Fruit fly (Drosophila melanogaster) whole organism, embryonic: ENCODE results near the gene CG13659.

Source experiments
- Aef1 ChIP-seq: fragments of 200-800 bp; sonication (Bioruptor generic); IDR thresholded peaks from 3 replicates; pipeline ENCODE4 v1.3.6; 2022; ENCODE audit warnings: missing biosample characterization, missing genetic modification characterization
- BEAF-32 ChIP-seq: fragments of 200-800 bp; sonication (Bioruptor generic); optimal IDR thresholded peaks from 3 replicates; lab custom pipeline; 2017; ENCODE audit warnings: missing biosample characterization, missing genetic modification characterization, mild to moderate bottlenecking, moderate library complexity, missing genetic modification reagents
- C15 ChIP-seq: fragments of 200-800 bp; sonication (Bioruptor generic); IDR thresholded peaks from 3 replicates; pipeline ENCODE4 v1.3.6; 2022; ENCODE audit warnings: missing biosample characterization, missing genetic modification characterization
- CG10462 ChIP-seq: fragments of 200-800 bp; sonication (Bioruptor generic); optimal IDR thresholded peaks from 2 replicates; lab custom pipeline; 2016; ENCODE audit warnings: missing biosample characterization, missing genetic modification characterization
- CG11247 ChIP-seq: fragments of 200-800 bp; sonication (Bioruptor generic); IDR thresholded peaks from 2 replicates; pipeline ENCODE4 v1.3.6; 2022; ENCODE audit warnings: missing biosample characterization, missing genetic modification characterization
- CG11560 ChIP-seq: fragments of 200-800 bp; sonication (Bioruptor generic); IDR thresholded peaks from 3 replicates; pipeline ENCODE4 v1.3.6; 2022; ENCODE audit warnings: missing biosample characterization, missing genetic modification characterization
- CG11696 ChIP-seq: fragments of 200-800 bp; sonication (Bioruptor generic); IDR thresholded peaks from 2 replicates; pipeline ENCODE4 v1.3.6; 2022; ENCODE audit warnings: missing biosample characterization, missing genetic modification characterization
- CG13775 ChIP-seq: fragments of 200-800 bp; sonication (Bioruptor generic); optimal IDR thresholded peaks from 3 replicates; lab custom pipeline; 2017; ENCODE audit warnings: missing biosample characterization, mild to moderate bottlenecking, missing genetic modification characterization
- CG1647 ChIP-seq: fragments of 200-800 bp; sonication (Bioruptor generic); optimal IDR thresholded peaks from 3 replicates; lab custom pipeline; 2016; ENCODE audit warnings: missing biosample characterization, missing genetic modification characterization
- CG17186 ChIP-seq: fragments of 200-800 bp; sonication (Bioruptor generic); optimal IDR thresholded peaks from 3 replicates; lab custom pipeline; 2017; ENCODE audit warnings: missing biosample characterization, missing genetic modification reagents, missing genetic modification characterization
- CG2120 ChIP-seq: fragments of 200-800 bp; sonication (Bioruptor generic); optimal IDR thresholded peaks from 3 replicates; lab custom pipeline; 2016; ENCODE audit warnings: missing biosample characterization, missing genetic modification characterization
- CG2199 ChIP-seq: fragments of 200-800 bp; sonication (Bioruptor generic); IDR thresholded peaks from 3 replicates; pipeline ENCODE4 v1.3.6; 2022; ENCODE audit warnings: missing biosample characterization, missing genetic modification characterization
- CG2712 ChIP-seq: fragments of 200-800 bp; optimal IDR thresholded peaks from 3 replicates; lab custom pipeline; 2019; ENCODE audit warnings: missing biosample characterization, mild to moderate bottlenecking, missing genetic modification characterization, moderate library complexity
- CG3281 ChIP-seq: fragments of 200-800 bp; sonication (Bioruptor generic); optimal IDR thresholded peaks from 3 replicates; lab custom pipeline; 2017; ENCODE audit warnings: missing biosample characterization, mild to moderate bottlenecking, missing genetic modification characterization
- CG4424 ChIP-seq: fragments of 200-800 bp; sonication (Bioruptor generic); optimal IDR thresholded peaks from 3 replicates; lab custom pipeline; 2016; ENCODE audit warnings: missing biosample characterization, missing genetic modification characterization
- CG4730 ChIP-seq: fragments of 200-800 bp; sonication (Bioruptor generic); IDR thresholded peaks from 2 replicates; pipeline ENCODE4 v1.3.6; 2022; ENCODE audit warnings: missing biosample characterization, missing genetic modification characterization
- CG5245 ChIP-seq: fragments of 200-800 bp; sonication (Bioruptor generic); optimal IDR thresholded peaks from 3 replicates; lab custom pipeline; 2016; ENCODE audit warnings: missing biosample characterization, missing genetic modification characterization
- CG7271 ChIP-seq: fragments of 200-800 bp; sonication (Bioruptor generic); optimal IDR thresholded peaks from 2 replicates; lab custom pipeline; 2018; ENCODE audit warnings: missing biosample characterization, mild to moderate bottlenecking, missing genetic modification characterization, moderate library complexity
- CG9437 ChIP-seq: fragments of 200-800 bp; sonication (Bioruptor generic); optimal IDR thresholded peaks from 2 replicates; lab custom pipeline; 2018; ENCODE audit warnings: missing biosample characterization, mild to moderate bottlenecking, missing genetic modification characterization
- Eip74EF ChIP-seq, 2 experiments: fragments of 200-800 bp in 1 of 2; fragments of >200 bp in 1 of 2; sonication (Bioruptor generic) in 1 of 2; optimal IDR thresholded peaks; 2 replicates each; lab custom pipeline; 2017 to 2019; ENCODE audit warnings: missing biosample characterization in 2 of 2, missing genetic modification characterization in 2 of 2, mild to moderate bottlenecking in 1 of 2, moderate library complexity in 1 of 2
- GATAe ChIP-seq: fragments of 200-800 bp; sonication (Bioruptor generic); conservative IDR thresholded peaks from 2 replicates; pipeline ENCODE4 v1.3.6; 2022; ENCODE audit warnings: missing biosample characterization, missing genetic modification characterization
- HLH4C ChIP-seq: fragments of 200-800 bp; sonication (Bioruptor generic); IDR thresholded peaks from 3 replicates; pipeline ENCODE4 v1.3.6; 2022; ENCODE audit warnings: missing biosample characterization, missing genetic modification characterization; ENCODE audit not compliant: partially characterized antibody
- Hmr ChIP-seq: fragments of 200-800 bp; sonication (Bioruptor generic); optimal IDR thresholded peaks from 3 replicates; lab custom pipeline; 2017; ENCODE audit warnings: mild to moderate bottlenecking, missing biosample characterization, missing genetic modification reagents, missing genetic modification characterization
- Hr39 ChIP-seq: fragments of >200 bp; optimal IDR thresholded peaks from 2 replicates; lab custom pipeline; 2017
- Hr51 ChIP-seq, 2 experiments: fragments of 200-800 bp; sonication (Bioruptor generic); optimal IDR thresholded peaks; 2 replicates in 1 of 2; 3 replicates in 1 of 2; lab custom pipeline; 2016 to 2018; ENCODE audit warnings: missing biosample characterization in 2 of 2, missing genetic modification characterization in 2 of 2, mild to moderate bottlenecking in 1 of 2, moderate library complexity in 1 of 2
- Max ChIP-seq: fragments of 200-800 bp; sonication (Bioruptor generic); optimal IDR thresholded peaks from 2 replicates; lab custom pipeline; 2016; ENCODE audit warnings: missing biosample characterization, mild to moderate bottlenecking, missing genetic modification characterization
- NC2α ChIP-seq: fragments of 200-800 bp; sonication (Bioruptor generic); optimal IDR thresholded peaks from 2 replicates; lab custom pipeline; 2016; ENCODE audit warnings: missing biosample characterization, missing genetic modification characterization
- NC2β ChIP-seq: fragments of 200-800 bp; sonication (Bioruptor generic); optimal IDR thresholded peaks from 2 replicates; lab custom pipeline; 2016; ENCODE audit warnings: missing biosample characterization, missing genetic modification characterization
- PHDP ChIP-seq: fragments of 200-800 bp; sonication (Bioruptor generic); optimal IDR thresholded peaks from 3 replicates; lab custom pipeline; 2018; ENCODE audit warnings: missing biosample characterization, mild to moderate bottlenecking, missing genetic modification characterization, moderate library complexity
- TFAM ChIP-seq: fragments of 200-800 bp; sonication (Bioruptor generic); optimal IDR thresholded peaks from 2 replicates; lab custom pipeline; 2017; ENCODE audit warnings: missing biosample characterization, missing genetic modification characterization, inconsistent platforms
- ash1 ChIP-seq: fragments of 200-800 bp; sonication (Bioruptor generic); optimal IDR thresholded peaks from 2 replicates; lab custom pipeline; 2018; ENCODE audit warnings: missing biosample characterization, mild to moderate bottlenecking, missing genetic modification characterization
- crc ChIP-seq: fragments of 200-800 bp; sonication (Bioruptor generic); optimal IDR thresholded peaks from 2 replicates; lab custom pipeline; 2016; ENCODE audit warnings: missing biosample characterization, missing genetic modification characterization
- dan ChIP-seq: fragments of 200-800 bp; sonication (Bioruptor generic); IDR thresholded peaks from 2 replicates; pipeline ENCODE4 v1.3.6; 2022; ENCODE audit warnings: missing biosample characterization, missing genetic modification characterization
- en ChIP-seq: fragments of 200-800 bp; sonication (Bioruptor generic); optimal IDR thresholded peaks from 2 replicates; lab custom pipeline; 2016; ENCODE audit warnings: missing biosample characterization, missing genetic modification characterization
- eyg ChIP-seq: fragments of 200-800 bp; sonication (Bioruptor generic); optimal IDR thresholded peaks from 3 replicates; lab custom pipeline; 2016; ENCODE audit warnings: missing biosample characterization, missing genetic modification characterization
- gcm ChIP-seq: fragments of 200-800 bp; sonication (Bioruptor generic); optimal IDR thresholded peaks from 2 replicates; lab custom pipeline; 2019; ENCODE audit warnings: missing biosample characterization, mild to moderate bottlenecking, missing genetic modification characterization, moderate library complexity
- gfzf ChIP-seq: fragments of 200-800 bp; sonication (Bioruptor generic); optimal IDR thresholded peaks from 2 replicates; lab custom pipeline; 2016; ENCODE audit warnings: missing biosample characterization, mild to moderate bottlenecking, missing genetic modification characterization, moderate library complexity
- luna ChIP-seq: fragments of 200-800 bp; sonication (Bioruptor generic); optimal IDR thresholded peaks from 2 replicates; lab custom pipeline; 2016; ENCODE audit warnings: missing biosample characterization, missing genetic modification characterization
- nau ChIP-seq: fragments of 200-800 bp; sonication (Bioruptor generic); optimal IDR thresholded peaks from 3 replicates; lab custom pipeline; 2017; ENCODE audit warnings: missing biosample characterization, mild to moderate bottlenecking, missing genetic modification characterization, missing genetic modification reagents
- pros ChIP-seq: fragments of 200-800 bp; sonication (Bioruptor generic); optimal IDR thresholded peaks from 3 replicates; lab custom pipeline; 2019; ENCODE audit warnings: missing biosample characterization, mild to moderate bottlenecking, missing genetic modification characterization, moderate library complexity
- rib ChIP-seq: fragments of 200-800 bp; sonication (Bioruptor generic); IDR thresholded peaks from 2 replicates; pipeline ENCODE4 v1.3.6; 2022; ENCODE audit warnings: missing biosample characterization, missing genetic modification characterization
- row ChIP-seq: fragments of 200-800 bp; sonication (Bioruptor generic); IDR thresholded peaks from 3 replicates; pipeline ENCODE4 v1.3.6; 2022; ENCODE audit warnings: missing biosample characterization, missing genetic modification characterization
- shn ChIP-seq: fragments of 200-800 bp; sonication (Bioruptor generic); optimal IDR thresholded peaks from 3 replicates; lab custom pipeline; 2016; ENCODE audit warnings: missing biosample characterization, missing genetic modification characterization
- sisA ChIP-seq: fragments of 200-800 bp; sonication (Bioruptor generic); IDR thresholded peaks from 2 replicates; pipeline ENCODE4 v1.3.6; 2022; ENCODE audit warnings: missing biosample characterization, missing genetic modification characterization
- so ChIP-seq: fragments of 200-800 bp; sonication (Bioruptor generic); IDR thresholded peaks from 3 replicates; pipeline ENCODE4 v1.3.6; 2022; ENCODE audit warnings: missing biosample characterization, missing genetic modification characterization
- sqz ChIP-seq: fragments of 200-800 bp; sonication (Bioruptor generic); optimal IDR thresholded peaks from 3 replicates; lab custom pipeline; 2018; ENCODE audit warnings: missing biosample characterization, mild to moderate bottlenecking, missing genetic modification characterization
- tio ChIP-seq: fragments of 200-800 bp; sonication (Bioruptor generic); optimal IDR thresholded peaks from 2 replicates; lab custom pipeline; 2017; ENCODE audit warnings: missing biosample characterization, missing genetic modification characterization, inconsistent platforms
- trh ChIP-seq: fragments of 200-800 bp; sonication (Bioruptor generic); optimal IDR thresholded peaks from 2 replicates; lab custom pipeline; 2016; ENCODE audit warnings: missing biosample characterization, missing genetic modification characterization
- vnd ChIP-seq: fragments of 200-800 bp; sonication (Bioruptor generic); IDR thresholded peaks from 3 replicates; pipeline ENCODE4 v1.3.6; 2022; ENCODE audit warnings: missing biosample characterization, missing genetic modification characterization; ENCODE audit not compliant: partially characterized antibody
- zfh1 ChIP-seq: fragments of 200-800 bp; sonication (Bioruptor generic); IDR thresholded peaks from 3 replicates; pipeline ENCODE4 v1.3.6; 2022; ENCODE audit warnings: missing biosample characterization, missing genetic modification characterization

Gene CG13659

DNA sequence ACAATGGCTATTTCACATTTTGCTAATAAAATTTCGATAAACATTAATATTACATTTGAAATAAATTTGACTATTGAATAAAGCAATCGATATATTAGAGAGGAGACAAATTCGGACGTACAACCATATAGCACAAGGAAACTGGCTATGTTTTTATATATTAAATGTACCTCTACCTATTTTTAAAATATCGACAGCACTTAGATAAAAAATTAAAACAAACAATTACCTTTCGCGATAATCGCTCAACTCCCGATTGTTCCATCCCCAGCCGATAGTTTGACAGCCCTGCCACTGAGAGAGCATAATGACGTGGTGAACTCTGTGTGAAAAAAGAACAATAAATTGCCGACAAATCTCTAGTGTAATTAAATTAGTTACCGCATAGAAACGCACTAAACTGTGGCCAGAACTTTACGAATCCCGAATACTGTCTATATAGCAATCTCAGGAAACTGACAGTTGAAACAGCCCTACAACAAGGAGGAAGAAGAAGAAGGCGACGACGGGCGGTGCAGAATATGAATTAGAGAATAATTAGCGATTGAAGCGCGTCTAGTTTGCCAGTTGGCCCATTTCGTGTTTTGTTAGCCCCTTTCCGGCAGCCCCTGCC is 42.0 kb upstream of the CG13659 start, which contains the start of gene CG11857 (continued):
- peak; percentile 99 for TF ChIP-seq HLH4C (GFP tag; lab: Robert Waterston, UW)
- peak; percentile 97 for TF ChIP-seq Hmr (GFP tag; lab: Kevin White, UChicago)
- TF ChIP-seq Aef1 (GFP tag; lab: Robert Waterston, UW), result peak; percentile 99
- peak; percentile 97 for TF ChIP-seq CG10462 (GFP tag; lab: Kevin White, UChicago)
- TF ChIP-seq Hr51 (GFP tag; optimal IDR thresholded peaks at IDR 0.05; lab: Kevin White, UChicago), result peak; percentile 96 to 99
- peak; percentile 99 for TF ChIP-seq rib
- peak; percentile 97 for TF ChIP-seq CG1647
- TF ChIP-seq row (GFP tag; lab: Robert Waterston, UW), result peak; percentile 100
- TF ChIP-seq Hr39, result no peak
- TF ChIP-seq crc, result peak; percentile 95
- peak; percentile 98 for TF ChIP-seq CG4424 (GFP tag; lab: Kevin White, UChicago)
- peak; percentile 44 for TF ChIP-seq gfzf (GFP tag; lab: Kevin White, UChicago)
- peak; percentile 99 for TF ChIP-seq CG11247 (GFP tag; lab: Robert Waterston, UW)
- peak; percentile 99 for TF ChIP-seq sisA (GFP tag; lab: Robert Waterston, UW)
- TF ChIP-seq NC2α (GFP tag; lab: Kevin White, UChicago), result peak; percentile 90
- TF ChIP-seq sqz (GFP tag; lab: Kevin White, UChicago), result no peak
- TF ChIP-seq CG3281 (GFP tag; lab: Kevin White, UChicago), result peak; percentile 96
- TF ChIP-seq NC2β (GFP tag; lab: Kevin White, UChicago), result peak; percentile 96
- TF ChIP-seq luna (GFP tag; lab: Kevin White, UChicago), result peak; percentile 91
- TF ChIP-seq TFAM (GFP tag; lab: Kevin White, UChicago), result peak; percentile 73
- TF ChIP-seq dan (GFP tag; lab: Robert Waterston, UW), result peak; percentile 97
- TF ChIP-seq pros, result peak; percentile 8
- TF ChIP-seq CG11560 (tag; lab: Robert Waterston, UW), result peak; percentile 93
- TF ChIP-seq CG17186 (GFP tag; lab: Kevin White, UChicago), result peak; percentile 94
- TF ChIP-seq trh, result peak; percentile 97
- TF ChIP-seq eyg, result peak; percentile 94
- TF ChIP-seq gcm, result peak; percentile 94
- peak; percentile 84 for TF ChIP-seq ash1 (GFP tag; lab: Kevin White, UChicago)
- TF ChIP-seq CG7271, result peak; percentile 95
- TF ChIP-seq vnd (GFP tag; lab: Robert Waterston, UW), result peak; percentile 100
- peak; percentile 88 for TF ChIP-seq CG9437 (GFP tag; lab: Kevin White, UChicago)
- peak; percentile 97 for TF ChIP-seq so
- peak; percentile 98 for TF ChIP-seq C15 (GFP tag; lab: Robert Waterston, UW)
- TF ChIP-seq CG2712, result peak; percentile 98
- TF ChIP-seq BEAF-32 (GFP tag; lab: Kevin White, UChicago), result peak; percentile 100
- peak; percentile 98 for TF ChIP-seq CG13775
- peak; percentile 99 for TF ChIP-seq CG4730 (GFP tag; lab: Robert Waterston, UW)
- peak; percentile 89 for TF ChIP-seq CG11696 (GFP tag; lab: Robert Waterston, UW)
- TF ChIP-seq CG2199 (GFP tag; lab: Robert Waterston, UW), result peak; percentile 99
- TF ChIP-seq CG5245 (GFP tag; lab: Kevin White, UChicago), result peak; percentile 98
- TF ChIP-seq Eip74EF (GFP tag; optimal IDR thresholded peaks at IDR 0.05; lab: Kevin White, UChicago), result peak in 1 of 2 experiments; percentile 85
- peak; percentile 90 for TF ChIP-seq en (GFP tag; lab: Kevin White, UChicago)
- peak; percentile 97 for TF ChIP-seq GATAe (GFP tag; lab: Robert Waterston, UW)
- no peak for TF ChIP-seq tio (GFP tag; lab: Kevin White, UChicago)
- TF ChIP-seq nau (GFP tag; lab: Kevin White, UChicago), result no peak
- peak; percentile 99 for TF ChIP-seq zfh1 (GFP tag; lab: Robert Waterston, UW)
- peak; percentile 99 for TF ChIP-seq CG2120 (GFP tag; lab: Kevin White, UChicago)
- peak; percentile 97 for TF ChIP-seq PHDP
- TF ChIP-seq shn, result peak; percentile 97
- TF ChIP-seq Max (GFP tag; lab: Kevin White, UChicago), result peak; percentile 98
